Worm (Caenorhabditis elegans): ENCODE data around the gene C31C9.6.

C31C9.6 gene

DNA sequence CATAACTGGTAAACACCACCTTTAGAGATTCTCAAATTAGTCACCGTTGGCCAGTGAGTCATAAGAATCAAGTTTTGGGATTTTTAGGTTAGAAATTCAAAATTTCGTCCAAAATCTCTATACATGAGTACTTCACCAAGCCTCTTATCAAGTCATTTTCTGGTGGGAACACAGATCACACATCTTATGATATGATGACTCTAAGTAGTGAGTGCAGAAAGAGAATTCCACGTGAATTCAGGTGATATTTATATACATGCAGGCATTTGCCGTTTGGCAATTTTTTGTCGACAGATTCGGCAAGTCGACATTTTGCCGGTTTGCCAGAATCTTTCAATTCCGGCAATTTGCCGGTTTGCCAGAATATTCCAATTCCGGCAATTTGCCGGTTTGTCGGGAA is 10.2 kb upstream of the C31C9.6 start (continued):
- TF ChIP-seq dsc-1 (tag; optimal IDR thresholded peaks at IDR 0.05): no peak

DNA sequence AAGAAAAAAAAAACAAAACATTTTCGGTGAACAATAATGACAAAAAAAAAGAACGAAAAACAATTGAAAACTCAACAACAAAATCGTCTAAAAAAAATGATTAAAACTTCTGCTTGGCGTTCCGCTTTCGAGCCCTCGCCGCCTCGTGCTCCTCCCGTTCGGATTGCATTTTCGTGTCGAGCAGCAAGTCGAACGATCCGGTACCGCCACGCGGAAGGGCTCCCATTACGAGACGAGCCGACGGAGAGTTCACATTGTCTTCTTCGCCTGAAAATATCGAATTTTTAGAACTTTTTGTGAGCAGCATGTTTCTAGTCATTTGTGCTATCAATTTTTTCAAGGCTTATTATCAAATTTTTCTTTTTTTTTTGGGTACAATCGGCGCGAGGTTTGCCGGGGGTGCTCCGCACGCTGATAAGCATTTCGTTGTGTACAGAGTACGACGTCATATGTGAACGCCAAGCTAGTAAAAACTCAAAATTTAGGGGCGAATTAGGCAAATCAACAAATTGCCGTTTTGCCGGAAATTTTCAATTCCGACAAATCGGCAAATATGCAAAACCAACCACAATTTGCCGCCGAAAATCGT is 8.9 kb upstream of the C31C9.6 start:
- no peak for TF ChIP-seq fkh-8 (tag; optimal IDR thresholded peaks at IDR 0.05)
- TF ChIP-seq elt-3 (tag; optimal IDR thresholded peaks at IDR 0.05): no peak
- peak; percentile 51 for TF ChIP-seq elt-2 (tag; optimal IDR thresholded peaks at IDR 0.05)
- peak; percentile 54 for TF ChIP-seq pqm-1 (tag; optimal IDR thresholded peaks at IDR 0.05)

DNA sequence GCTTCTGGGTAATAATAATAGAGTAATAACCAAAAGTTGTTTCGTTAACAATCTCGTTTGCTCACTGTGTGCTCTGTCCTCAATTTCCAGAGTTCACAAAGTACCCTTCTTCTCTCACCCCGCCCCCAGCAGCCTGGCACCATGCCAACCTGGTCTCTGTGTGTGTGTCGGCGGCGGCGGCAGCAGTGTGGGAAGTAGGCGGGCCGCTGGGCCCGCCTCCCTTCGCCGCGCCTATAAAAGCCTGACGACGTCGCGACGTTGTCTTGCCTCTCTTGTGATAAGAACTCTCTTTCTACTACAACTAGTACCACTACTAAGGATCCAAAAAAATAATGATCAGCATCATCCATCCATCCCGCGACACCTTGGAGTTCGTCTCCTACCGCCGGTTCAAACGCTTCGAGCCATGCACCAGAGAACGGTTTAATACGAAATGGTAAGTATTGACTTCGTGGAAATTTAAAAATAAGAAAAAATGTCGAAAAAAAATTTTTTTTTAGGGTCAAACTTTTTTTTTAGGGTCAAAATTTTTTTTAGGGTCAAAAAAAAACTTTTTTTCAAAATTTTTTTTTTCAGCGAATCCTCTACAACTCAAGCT is 7.1 kb upstream of the C31C9.6 start, which contains the start of gene C31C9.7:
Gene C31C9.7, plus strand, starts transcription at position 261 of the 598 bp plus-strand sequence.
- TF ChIP-seq nhr-20 (tag; optimal IDR thresholded peaks at IDR 0.05) (peak; percentile 30), sox-4 (tag; optimal IDR thresholded peaks at IDR 0.05) (no peak), alr-1 (tag; optimal IDR thresholded peaks at IDR 0.05; ENCODE audit: borderline replicate concordance) (no peak), lin-13 (GFP tag; optimal IDR thresholded peaks at IDR 0.05) (no peak), pag-3 (tag; optimal IDR thresholded peaks at IDR 0.05; ENCODE audit: borderline replicate concordance, insufficient read depth) (no peak), rnt-1 (tag; optimal IDR thresholded peaks at IDR 0.05) (no peak), lin-35 (GFP tag; optimal IDR thresholded peaks at IDR 0.05) (peak in 1 of 2 experiments; percentile 19), nhr-12 (tag; optimal IDR thresholded peaks at IDR 0.05) (no peak), egl-13 (tag; optimal IDR thresholded peaks at IDR 0.05) (no peak), nhr-47 (tag; optimal IDR thresholded peaks at IDR 0.05) (peak; percentile 8), ceh-63 (GFP tag; optimal IDR thresholded peaks at IDR 0.05) (no peak), zag-1 (tag; optimal IDR thresholded peaks at IDR 0.05) (no peak), aha-1 (tag; optimal IDR thresholded peaks at IDR 0.05) (no peak), ceh-82 (tag; optimal IDR thresholded peaks at IDR 0.05) (no peak), nhr-19 (GFP tag; conservative IDR thresholded peaks at IDR 0.05) (peak; percentile 25), nhr-90 (tag; optimal IDR thresholded peaks at IDR 0.05; ENCODE audit: poor library complexity) (peak; percentile 29), nhr-85 (tag) (peak; percentile 55), ceh-90 (tag; optimal IDR thresholded peaks at IDR 0.05) (no peak), snu-23 (GFP tag; optimal IDR thresholded peaks at IDR 0.05) (peak; percentile 19), lin-14 (GFP tag; optimal IDR thresholded peaks at IDR 0.05) (no peak), nhr-76 (tag; optimal IDR thresholded peaks at IDR 0.05) (no peak), lin-39 (tag; optimal IDR thresholded peaks at IDR 0.05) (no peak), sptf-1 (tag; optimal IDR thresholded peaks at IDR 0.05) (no peak), unc-86 (tag; optimal IDR thresholded peaks at IDR 0.05) (no peak), nhr-71 (tag; optimal IDR thresholded peaks at IDR 0.05) (peak; percentile 36), elt-2 (tag; optimal IDR thresholded peaks at IDR 0.05) (peak; percentile 43), mab-9 (GFP tag; IDR thresholded peaks at IDR 0.05) (no peak), C04F5.9 (tag; optimal IDR thresholded peaks at IDR 0.05) (no peak), unc-62 (GFP tag; optimal IDR thresholded peaks at IDR 0.05) (no peak), zip-4 (GFP tag; optimal IDR thresholded peaks at IDR 0.05) (no peak), ama-1 (optimal IDR thresholded peaks at IDR 0.05) (peak; percentile 78), unc-98 (GFP tag; IDR thresholded peaks at IDR 0.05) (no peak), tbx-2 (tag; optimal IDR thresholded peaks at IDR 0.05) (peak; percentile 20), fkh-10 (GFP tag; optimal IDR thresholded peaks at IDR 0.05) (no peak), nhr-28 (tag; optimal IDR thresholded peaks at IDR 0.05) (no peak)
